Worm (Caenorhabditis elegans) whole organism, L1 larva: ENCODE measurements around the gene atg-16.1.

Experiments used
- C16A3.4 ChIP-seq: fragments of 150-350 bp; optimal IDR thresholded peaks from 2 replicates; lab custom pipeline; 2014; ENCODE audit warnings: missing biosample characterization, missing genetic modification characterization
- C34B4.2 ChIP-seq: sonication (generic microtip); optimal IDR thresholded peaks from 2 replicates; lab custom pipeline; 2017; ENCODE audit warnings: mild to moderate bottlenecking, missing genetic modification characterization, missing compliant biosample characterization
- F16B12.6 ChIP-seq: fragments of 150-350 bp; optimal IDR thresholded peaks from 2 replicates; lab custom pipeline; 2014; ENCODE audit warnings: missing biosample characterization, missing genetic modification characterization
- alr-1 ChIP-seq: fragments of 200-800 bp; sonication (Bioruptor generic); optimal IDR thresholded peaks from 2 replicates; lab custom pipeline; 2018; ENCODE audit warnings: borderline replicate concordance, mild to moderate bottlenecking, missing genetic modification characterization, missing compliant biosample characterization
- aly-2 ChIP-seq: fragments of 150-350 bp; optimal IDR thresholded peaks from 2 replicates; lab custom pipeline; 2014; ENCODE audit warnings: missing biosample characterization, missing genetic modification characterization
- ama-1 ChIP-seq: fragments of 150-350 bp; optimal IDR thresholded peaks from 2 replicates; lab custom pipeline; 2014
- blmp-1 ChIP-seq: fragments of 150-350 bp; optimal IDR thresholded peaks from 2 replicates; lab custom pipeline; 2014; ENCODE audit warnings: missing biosample characterization, missing genetic modification characterization
- ceh-8 ChIP-seq: fragments of 200-800 bp; sonication (Bioruptor generic); optimal IDR thresholded peaks from 2 replicates; lab custom pipeline; 2018; ENCODE audit warnings: mild to moderate bottlenecking, missing genetic modification characterization, moderate library complexity, missing compliant biosample characterization
- ceh-82 ChIP-seq, 3 experiments: fragments of 150-350 bp in 1 of 3; sonication (generic microtip) in 2 of 3; optimal IDR thresholded peaks; 2 replicates each; lab custom pipeline; 2014 to 2017; ENCODE audit warnings: missing biosample characterization in 3 of 3, missing genetic modification characterization in 3 of 3
- ceh-88 ChIP-seq: fragments of 200-800 bp; sonication (Bioruptor generic); IDR thresholded peaks from 2 replicates; pipeline ENCODE4 v1.3.6; 2022; ENCODE audit warnings: missing genetic modification characterization, missing compliant biosample characterization
- ces-1 ChIP-seq: fragments of 150-350 bp; optimal IDR thresholded peaks from 2 replicates; lab custom pipeline; 2014; ENCODE audit warnings: missing biosample characterization, missing genetic modification reagents, missing genetic modification characterization
- dpl-1 ChIP-seq, 3 experiments: fragments of 150-350 bp in 2 of 3; sonication (generic microtip) in 1 of 3; optimal IDR thresholded peaks; 2 replicates each; lab custom pipeline; 2014 to 2017; ENCODE audit warnings: missing biosample characterization in 3 of 3, missing genetic modification characterization in 3 of 3, missing genetic modification reagents in 3 of 3
- dsc-1 ChIP-seq: sonication (generic microtip); optimal IDR thresholded peaks from 2 replicates; lab custom pipeline; 2016; ENCODE audit warnings: mild to moderate bottlenecking, missing genetic modification characterization, missing compliant biosample characterization
- egl-27 ChIP-seq, 2 experiments: fragments of 150-350 bp in 1 of 2; sonication (generic microtip); optimal IDR thresholded peaks; 3 replicates each; lab custom pipeline; 2017 to 2018; ENCODE audit warnings: missing biosample characterization in 2 of 2, missing genetic modification characterization in 2 of 2, missing genetic modification reagents in 2 of 2
- fkh-10 ChIP-seq: sonication (generic microtip); optimal IDR thresholded peaks from 2 replicates; lab custom pipeline; 2017; ENCODE audit warnings: missing biosample characterization, missing genetic modification reagents, missing genetic modification characterization
- fkh-4 ChIP-seq: sonication (generic microtip); optimal IDR thresholded peaks from 2 replicates; lab custom pipeline; 2016; ENCODE audit warnings: missing compliant biosample characterization, missing genetic modification characterization, borderline replicate concordance
- fkh-8 ChIP-seq: sonication (generic microtip); optimal IDR thresholded peaks from 2 replicates; lab custom pipeline; 2016; ENCODE audit warnings: mild to moderate bottlenecking, missing genetic modification characterization, missing compliant biosample characterization
- grh-1 ChIP-seq: fragments of 200-800 bp; sonication (Bioruptor generic); IDR thresholded peaks from 2 replicates; pipeline ENCODE4 v1.3.6; 2022; ENCODE audit warnings: missing genetic modification reagents, missing genetic modification characterization, missing compliant biosample characterization
- hlh-4 ChIP-seq: sonication (generic microtip); optimal IDR thresholded peaks from 2 replicates; lab custom pipeline; 2016; ENCODE audit warnings: mild to moderate bottlenecking, missing genetic modification characterization, missing compliant biosample characterization
- hpl-2 ChIP-seq: fragments of 150-350 bp; optimal IDR thresholded peaks from 2 replicates; lab custom pipeline; 2014; ENCODE audit warnings: missing biosample characterization, missing genetic modification reagents, missing genetic modification characterization
- isw-1 ChIP-seq: fragments of 200-800 bp; sonication (Bioruptor generic); IDR thresholded peaks from 2 replicates; pipeline ENCODE4 v1.3.6; 2022; ENCODE audit warnings: missing genetic modification characterization, missing compliant biosample characterization
- jun-1 ChIP-seq: fragments of 150-350 bp; optimal IDR thresholded peaks from 2 replicates; lab custom pipeline; 2014; ENCODE audit warnings: missing biosample characterization, missing genetic modification reagents, missing genetic modification characterization
- lin-13 ChIP-seq: fragments of 150-350 bp; optimal IDR thresholded peaks from 2 replicates; lab custom pipeline; 2014; ENCODE audit warnings: missing biosample characterization, missing genetic modification reagents, missing genetic modification characterization
- lin-39 ChIP-seq: fragments of 150-350 bp; optimal IDR thresholded peaks from 2 replicates; lab custom pipeline; 2014; ENCODE audit warnings: missing biosample characterization, missing genetic modification reagents, missing genetic modification characterization
- mdl-1 ChIP-seq, 2 experiments: fragments of 150-350 bp; optimal IDR thresholded peaks; 2 replicates each; lab custom pipeline; 2014 to 2017; ENCODE audit warnings: missing biosample characterization in 2 of 2, missing genetic modification characterization in 2 of 2, inconsistent platforms in 1 of 2
- nhr-11 ChIP-seq: fragments of 150-350 bp; optimal IDR thresholded peaks from 2 replicates; lab custom pipeline; 2014; ENCODE audit warnings: missing biosample characterization, missing genetic modification characterization
- nhr-12 ChIP-seq: sonication (generic microtip); optimal IDR thresholded peaks from 2 replicates; lab custom pipeline; 2017; ENCODE audit warnings: missing biosample characterization, missing genetic modification characterization
- nhr-19 ChIP-seq: fragments of 200-800 bp; sonication (Bioruptor generic); conservative IDR thresholded peaks from 2 replicates; pipeline ENCODE4 v1.3.6; 2022; ENCODE audit warnings: missing genetic modification characterization, missing compliant biosample characterization
- nhr-20 ChIP-seq: sonication (generic microtip); optimal IDR thresholded peaks from 2 replicates; lab custom pipeline; 2016; ENCODE audit warnings: mild to moderate bottlenecking, missing genetic modification characterization, missing compliant biosample characterization
- nhr-28 ChIP-seq: fragments of 150-350 bp; optimal IDR thresholded peaks from 2 replicates; lab custom pipeline; 2014; ENCODE audit warnings: missing biosample characterization, missing genetic modification characterization
- nhr-71 ChIP-seq: sonication (generic microtip); optimal IDR thresholded peaks from 2 replicates; lab custom pipeline; 2016; ENCODE audit warnings: mild to moderate bottlenecking, missing genetic modification characterization, moderate library complexity, missing compliant biosample characterization
- nhr-84 ChIP-seq: sonication (generic microtip); optimal IDR thresholded peaks from 2 replicates; lab custom pipeline; 2017; ENCODE audit warnings: missing biosample characterization, missing genetic modification characterization
- pag-3 ChIP-seq: sonication (generic microtip); optimal IDR thresholded peaks from 2 replicates; lab custom pipeline; 2017; ENCODE audit warnings: missing genetic modification characterization, mild to moderate bottlenecking, missing compliant biosample characterization, antibody characterized with exemption, borderline replicate concordance; ENCODE audit not compliant: insufficient read depth
- snpc-4 ChIP-seq: fragments of 150-350 bp; optimal IDR thresholded peaks from 2 replicates; lab custom pipeline; 2014; ENCODE audit warnings: missing biosample characterization, missing genetic modification characterization
- sptf-1 ChIP-seq: fragments of 150-350 bp; optimal IDR thresholded peaks from 2 replicates; lab custom pipeline; 2014; ENCODE audit warnings: missing biosample characterization, missing genetic modification characterization
- sup-37 ChIP-seq: fragments of 200-800 bp; sonication (Bioruptor generic); optimal IDR thresholded peaks from 2 replicates; lab custom pipeline; 2018; ENCODE audit warnings: mild to moderate bottlenecking, missing genetic modification characterization, missing compliant biosample characterization
- swsn-7 ChIP-seq: sonication (generic microtip); optimal IDR thresholded peaks from 2 replicates; lab custom pipeline; 2016; ENCODE audit warnings: missing genetic modification characterization, missing compliant biosample characterization
- tlp-1 ChIP-seq: fragments of 150-350 bp; optimal IDR thresholded peaks from 2 replicates; lab custom pipeline; 2014; ENCODE audit warnings: missing biosample characterization, missing genetic modification characterization
- unc-130 ChIP-seq: fragments of 150-350 bp; optimal IDR thresholded peaks from 2 replicates; lab custom pipeline; 2017; ENCODE audit warnings: missing biosample characterization, missing genetic modification characterization, inconsistent platforms
- unc-30 ChIP-seq: sonication (generic microtip); optimal IDR thresholded peaks from 2 replicates; lab custom pipeline; 2017; ENCODE audit warnings: missing biosample characterization, missing genetic modification characterization
- unc-62 ChIP-seq: fragments of 150-350 bp; optimal IDR thresholded peaks from 2 replicates; lab custom pipeline; 2014; ENCODE audit warnings: missing biosample characterization, missing genetic modification reagents, missing genetic modification characterization
- unc-98 ChIP-seq: fragments of 200-800 bp; sonication (Bioruptor generic); IDR thresholded peaks from 2 replicates; pipeline ENCODE4 v1.3.6; 2022; ENCODE audit warnings: missing genetic modification characterization, missing compliant biosample characterization
- xbp-1 ChIP-seq: sonication (generic microtip); optimal IDR thresholded peaks from 2 replicates; lab custom pipeline; 2016; ENCODE audit warnings: missing genetic modification characterization, missing compliant biosample characterization
- zag-1 ChIP-seq: fragments of 150-350 bp; optimal IDR thresholded peaks from 2 replicates; lab custom pipeline; 2014; ENCODE audit warnings: missing biosample characterization, missing genetic modification characterization
- zip-4 ChIP-seq: fragments of 200-800 bp; sonication (Bioruptor generic); optimal IDR thresholded peaks from 2 replicates; lab custom pipeline; 2018; ENCODE audit warnings: mild to moderate bottlenecking, missing genetic modification characterization, moderate library complexity, missing compliant biosample characterization
- ztf-11 ChIP-seq, 2 experiments: sonication (generic microtip); optimal IDR thresholded peaks; 2 replicates each; lab custom pipeline; 2016 to 2017; ENCODE audit warnings: missing genetic modification characterization in 2 of 2, missing biosample characterization in 1 of 2, missing compliant biosample characterization in 1 of 2

atg-16.1 gene

DNA sequence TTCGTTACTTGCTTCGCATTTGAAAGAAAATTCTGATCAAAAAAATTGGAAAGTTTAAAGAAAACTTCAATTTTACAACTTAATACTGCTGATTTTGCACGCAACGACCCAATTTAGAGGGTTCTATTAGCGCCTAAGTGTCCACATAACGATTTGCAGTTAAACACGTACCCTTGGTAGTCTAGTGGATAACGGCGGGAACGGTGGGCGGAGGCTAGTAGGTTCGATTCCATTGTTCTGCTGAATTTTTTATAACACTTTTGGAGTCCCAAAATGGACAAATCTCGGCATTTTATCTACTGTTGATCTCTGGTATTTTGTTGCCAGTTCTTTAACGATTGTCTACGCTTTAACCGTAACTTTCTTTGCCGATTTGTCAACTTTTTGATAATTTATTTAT is 9.2 kb downstream of the atg-16.1 start:
- TF ChIP-seq fkh-10 (GFP tag; lab: Kevin White, UChicago): no peak
- no peak for TF ChIP-seq nhr-20 (tag; lab: Kevin White, UChicago)
- no peak for TF ChIP-seq swsn-7 (tag; lab: Kevin White, UChicago)
- TF ChIP-seq isw-1: no peak
- no peak for TF ChIP-seq zip-4 (GFP tag; lab: Kevin White, UChicago)
- TF ChIP-seq xbp-1 (tag; lab: Kevin White, UChicago): no peak
- TF ChIP-seq alr-1: no peak
- TF ChIP-seq unc-30 (tag; lab: Kevin White, UChicago): no peak
- TF ChIP-seq jun-1: no peak
- TF ChIP-seq fkh-4 (tag; lab: Kevin White, UChicago): no peak
- TF ChIP-seq tlp-1 (tag; lab: Kevin White, UChicago): no peak
- no peak for TF ChIP-seq hlh-4 (tag; lab: Kevin White, UChicago)
- TF ChIP-seq fkh-8: no peak

DNA sequence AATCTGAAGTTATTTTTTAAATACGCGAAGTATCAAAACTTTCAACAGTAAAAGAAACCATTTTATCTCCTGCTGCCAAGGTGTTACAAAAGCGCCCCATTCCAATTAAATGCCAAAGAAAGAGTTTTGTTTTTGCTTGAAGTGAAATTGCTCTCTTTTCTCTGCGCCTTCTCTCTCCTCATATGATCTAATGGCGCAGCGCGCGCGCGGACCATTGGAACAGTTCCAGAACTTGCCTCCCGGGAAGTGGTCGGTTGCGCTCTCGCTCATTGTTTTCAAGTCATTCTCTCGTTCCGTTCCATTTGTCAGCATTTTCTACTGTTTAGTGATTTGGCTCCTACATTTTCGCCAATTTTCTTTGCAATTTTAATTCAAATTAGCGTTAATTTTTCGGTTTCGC is 10.3 kb downstream of the atg-16.1 start:
- TF ChIP-seq lin-39: no peak
- TF ChIP-seq nhr-19 (GFP tag; lab: Robert Waterston, UW): no peak
- no peak for TF ChIP-seq ces-1
- no peak for TF ChIP-seq hpl-2 (GFP tag; lab: Kevin White, UChicago)
- no peak for TF ChIP-seq unc-98
- TF ChIP-seq ceh-88 (GFP tag; lab: Robert Waterston, UW): no peak
- TF ChIP-seq ceh-8: no peak
- TF ChIP-seq blmp-1 (tag; lab: Kevin White, UChicago): no peak
- no peak for TF ChIP-seq ama-1
- TF ChIP-seq xbp-1 (tag; lab: Kevin White, UChicago): no peak
- TF ChIP-seq zag-1 (tag; lab: Kevin White, UChicago): no peak
- TF ChIP-seq, all 84 proteins: peak for 0

DNA sequence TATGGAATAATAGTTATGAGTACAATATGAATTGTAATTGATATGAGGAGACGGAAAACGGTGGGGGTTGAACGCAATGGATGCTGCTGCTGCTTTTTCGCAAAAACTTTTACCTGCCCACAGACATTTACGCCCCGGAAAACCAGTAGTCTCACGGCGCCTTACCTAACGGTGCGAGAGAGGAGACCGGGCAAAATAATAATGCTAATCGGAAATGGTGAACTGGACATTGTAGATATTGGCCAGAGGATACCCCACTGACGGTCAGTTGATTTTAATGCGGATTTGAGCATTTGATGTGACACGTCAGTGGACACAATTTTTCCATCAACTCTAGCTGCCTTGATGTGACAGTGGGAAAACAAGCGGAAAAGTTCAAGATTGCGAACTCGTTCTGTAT is 14.0 kb downstream of the atg-16.1 start, which contains the start of gene mltn-13:
Gene mltn-13 (minus strand): TSS at position 101 of the 400 bp plus-strand sequence.
- TF ChIP-seq isw-1 (no peak), nhr-71 (tag; lab: Kevin White, UChicago) (no peak), xbp-1 (tag; lab: Kevin White, UChicago) (no peak), ceh-82 (tag; optimal IDR thresholded peaks at IDR 0.05; lab: Kevin White, UChicago) (no peak), nhr-11 (no peak), unc-130 (tag; lab: Kevin White, UChicago) (no peak)

DNA sequence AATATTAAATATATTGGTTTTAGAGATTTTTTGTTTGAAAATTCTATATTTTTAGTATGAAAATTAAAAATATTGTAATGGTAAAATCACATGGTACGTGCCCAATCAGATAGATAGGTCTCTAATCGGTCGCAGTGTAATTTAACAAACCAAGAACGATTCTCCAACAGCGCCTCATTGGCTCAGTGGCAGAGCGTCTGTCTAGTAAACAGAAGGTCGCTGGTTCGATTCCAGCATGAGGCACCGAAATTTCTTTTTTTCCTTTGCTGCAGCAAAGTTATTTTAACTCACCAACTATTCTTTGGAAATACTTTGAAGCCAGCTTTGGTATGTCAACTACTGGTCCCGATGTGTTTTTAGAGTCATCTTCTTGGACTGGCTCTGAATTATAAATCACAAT is 17.4 kb downstream of the atg-16.1 start:
- TF ChIP-seq egl-27 (tag; optimal IDR thresholded peaks at IDR 0.05; lab: Kevin White, UChicago): no peak
- no peak for TF ChIP-seq C34B4.2
- TF ChIP-seq nhr-71 (tag; lab: Kevin White, UChicago): no peak
- TF ChIP-seq zip-4 (GFP tag; lab: Kevin White, UChicago): no peak
- TF ChIP-seq sptf-1: no peak
- no peak for TF ChIP-seq ztf-11 (tag; optimal IDR thresholded peaks at IDR 0.05; lab: Kevin White, UChicago)
- no peak for TF ChIP-seq tlp-1 (tag; lab: Kevin White, UChicago)
- no peak for TF ChIP-seq unc-62 (GFP tag; lab: Kevin White, UChicago)
- TF ChIP-seq grh-1 (GFP tag; lab: Robert Waterston, UW): no peak
- TF ChIP-seq isw-1: no peak
- TF ChIP-seq nhr-84: no peak
- TF ChIP-seq mdl-1 (tag; optimal IDR thresholded peaks at IDR 0.05; lab: Kevin White, UChicago): peak in 1 of 2 experiments; percentile 44
- TF ChIP-seq fkh-4 (tag; lab: Kevin White, UChicago): no peak
- TF ChIP-seq aly-2: no peak
- no peak for TF ChIP-seq dpl-1 (GFP tag; optimal IDR thresholded peaks at IDR 0.05; lab: Kevin White, UChicago)
- peak; percentile 2 for TF ChIP-seq sup-37 (GFP tag; lab: Kevin White, UChicago)
- TF ChIP-seq fkh-10 (GFP tag; lab: Kevin White, UChicago): no peak
- TF ChIP-seq F16B12.6 (tag; lab: Kevin White, UChicago): no peak
- peak; percentile 16 for TF ChIP-seq dsc-1 (tag; lab: Kevin White, UChicago)
- TF ChIP-seq fkh-8: no peak
- no peak for TF ChIP-seq nhr-28 (tag; lab: Kevin White, UChicago)
- peak; percentile 73 for TF ChIP-seq C16A3.4 (tag; lab: Kevin White, UChicago)
- no peak for TF ChIP-seq hpl-2 (GFP tag; lab: Kevin White, UChicago)
- TF ChIP-seq alr-1: no peak
- TF ChIP-seq pag-3 (tag; lab: Kevin White, UChicago): no peak
- peak; percentile 47 for TF ChIP-seq unc-130 (tag; lab: Kevin White, UChicago)
- TF ChIP-seq jun-1: no peak
- TF ChIP-seq snpc-4: no peak
- TF ChIP-seq lin-13 (GFP tag; lab: Kevin White, UChicago): no peak
- no peak for TF ChIP-seq hlh-4 (tag; lab: Kevin White, UChicago)
- TF ChIP-seq nhr-12: no peak
- no peak for TF ChIP-seq ceh-8
